Fruit fly (Drosophila melanogaster) whole organism, embryonic: ENCODE measurements around the gene CG11893.
A peak's percentile ranks its signal among the peaks of the same experiment; 100 is the strongest.

Experiments
- Ada2b ChIP-seq: fragments of 200-800 bp; sonication (Bioruptor generic); IDR thresholded peaks from 2 replicates; pipeline ENCODE4 v1.3.6; 2022; ENCODE audit warnings: missing biosample characterization, missing genetic modification characterization
- CG10274 ChIP-seq: fragments of 200-800 bp; sonication (Bioruptor generic); optimal IDR thresholded peaks from 3 replicates; lab custom pipeline; 2017; ENCODE audit warnings: missing biosample characterization, mild to moderate bottlenecking, missing genetic modification characterization
- CG12104 ChIP-seq: fragments of 200-800 bp; sonication (Bioruptor generic); optimal IDR thresholded peaks from 3 replicates; lab custom pipeline; 2016; ENCODE audit warnings: missing biosample characterization, missing genetic modification characterization
- CG13894 ChIP-seq: fragments of 200-800 bp; sonication (Bioruptor generic); optimal IDR thresholded peaks from 3 replicates; lab custom pipeline; 2018; ENCODE audit warnings: missing biosample characterization, mild to moderate bottlenecking, missing genetic modification characterization, moderate library complexity
- CG15269 ChIP-seq: fragments of 200-800 bp; sonication (Bioruptor generic); optimal IDR thresholded peaks from 2 replicates; lab custom pipeline; 2018; ENCODE audit warnings: missing biosample characterization, mild to moderate bottlenecking, missing genetic modification characterization, moderate library complexity
- CG15514 ChIP-seq: fragments of 200-800 bp; sonication (Bioruptor generic); optimal IDR thresholded peaks from 3 replicates; lab custom pipeline; 2017; ENCODE audit warnings: missing biosample characterization, missing genetic modification characterization, mild to moderate bottlenecking, moderate library complexity, missing genetic modification reagents
- CG1647 ChIP-seq: fragments of 200-800 bp; sonication (Bioruptor generic); optimal IDR thresholded peaks from 3 replicates; lab custom pipeline; 2016; ENCODE audit warnings: missing biosample characterization, missing genetic modification characterization
- CG16813 ChIP-seq: fragments of 200-800 bp; sonication (Bioruptor generic); IDR thresholded peaks from 3 replicates; pipeline ENCODE4 v1.3.6; 2022; ENCODE audit warnings: missing biosample characterization, missing genetic modification characterization; ENCODE audit not compliant: partially characterized antibody
- CG16863 ChIP-seq: fragments of 200-800 bp; sonication (Bioruptor generic); optimal IDR thresholded peaks from 3 replicates; lab custom pipeline; 2016; ENCODE audit warnings: missing biosample characterization, missing genetic modification characterization
- CG17612 ChIP-seq: fragments of 200-800 bp; sonication (Bioruptor generic); IDR thresholded peaks from 2 replicates; pipeline ENCODE4 v1.3.6; 2022; ENCODE audit warnings: missing biosample characterization, missing genetic modification characterization
- CG32772 ChIP-seq: fragments of 200-800 bp; sonication (Bioruptor generic); IDR thresholded peaks from 2 replicates; pipeline ENCODE4 v1.3.6; 2022; ENCODE audit warnings: missing biosample characterization, missing genetic modification characterization
- CG6813 ChIP-seq: fragments of 200-800 bp; sonication (Bioruptor generic); optimal IDR thresholded peaks from 2 replicates; lab custom pipeline; 2017; ENCODE audit warnings: missing biosample characterization, missing genetic modification characterization, mild to moderate bottlenecking, moderate library complexity, missing genetic modification reagents
- CG7357 ChIP-seq: fragments of 200-800 bp; sonication (Bioruptor generic); IDR thresholded peaks from 3 replicates; pipeline ENCODE4 v1.3.6; 2022; ENCODE audit warnings: missing biosample characterization, missing genetic modification characterization
- CG8290 ChIP-seq, 3 experiments: fragments of 200-800 bp; sonication (Bioruptor generic); optimal IDR thresholded peaks; 2 replicates each; lab custom pipeline; 2016 to 2019; ENCODE audit warnings: missing biosample characterization in 3 of 3, missing genetic modification characterization in 3 of 3, mild to moderate bottlenecking in 2 of 3, moderate library complexity in 1 of 3
- CG9215 ChIP-seq: fragments of 200-800 bp; sonication (Bioruptor generic); IDR thresholded peaks from 2 replicates; pipeline ENCODE4 v1.3.6; 2022; ENCODE audit warnings: missing biosample characterization, missing genetic modification characterization
- CTCF ChIP-seq: fragments of 200-800 bp; sonication (Bioruptor generic); optimal IDR thresholded peaks from 2 replicates; lab custom pipeline; 2017; ENCODE audit warnings: missing biosample characterization, mild to moderate bottlenecking, missing genetic modification characterization, moderate library complexity
- D19B ChIP-seq: fragments of 200-800 bp; sonication (Bioruptor generic); optimal IDR thresholded peaks from 2 replicates; lab custom pipeline; 2017; ENCODE audit warnings: missing biosample characterization, mild to moderate bottlenecking, missing genetic modification characterization
- Deaf1 ChIP-seq: fragments of 200-800 bp; optimal IDR thresholded peaks from 3 replicates; lab custom pipeline; 2019; ENCODE audit warnings: missing biosample characterization, mild to moderate bottlenecking, missing genetic modification characterization, moderate library complexity
- Doc2 ChIP-seq: fragments of 200-800 bp; sonication (Bioruptor generic); IDR thresholded peaks from 2 replicates; pipeline ENCODE4 v1.3.6; 2022; ENCODE audit warnings: missing biosample characterization, missing genetic modification characterization
- Doc3 ChIP-seq: fragments of 200-800 bp; sonication (Bioruptor generic); IDR thresholded peaks from 3 replicates; pipeline ENCODE4 v1.3.6; 2022; ENCODE audit warnings: missing biosample characterization, missing genetic modification characterization; ENCODE audit not compliant: partially characterized antibody
- Ets97D ChIP-seq: fragments of 200-800 bp; sonication (Bioruptor generic); optimal IDR thresholded peaks from 3 replicates; lab custom pipeline; 2016; ENCODE audit warnings: missing biosample characterization, missing genetic modification characterization
- GATAe ChIP-seq: fragments of 200-800 bp; sonication (Bioruptor generic); conservative IDR thresholded peaks from 2 replicates; pipeline ENCODE4 v1.3.6; 2022; ENCODE audit warnings: missing biosample characterization, missing genetic modification characterization
- Hr51 ChIP-seq, 2 experiments: fragments of 200-800 bp; sonication (Bioruptor generic); optimal IDR thresholded peaks; 2 replicates in 1 of 2; 3 replicates in 1 of 2; lab custom pipeline; 2016 to 2018; ENCODE audit warnings: missing biosample characterization in 2 of 2, missing genetic modification characterization in 2 of 2, mild to moderate bottlenecking in 1 of 2, moderate library complexity in 1 of 2
- Lim3 ChIP-seq: fragments of 200-800 bp; sonication (Bioruptor generic); IDR thresholded peaks from 2 replicates; pipeline ENCODE4 v1.3.6; 2022; ENCODE audit warnings: missing biosample characterization, missing genetic modification characterization
- MBD-R2 ChIP-seq: fragments of 200-800 bp; sonication (Bioruptor generic); IDR thresholded peaks from 2 replicates; pipeline ENCODE4 v1.3.6; 2022; ENCODE audit warnings: missing biosample characterization, missing genetic modification characterization
- Mad ChIP-seq: fragments of 200-800 bp; sonication (Bioruptor generic); optimal IDR thresholded peaks from 2 replicates; lab custom pipeline; 2016; ENCODE audit warnings: missing biosample characterization, missing genetic modification characterization
- Meics ChIP-seq: fragments of 200-800 bp; sonication (Bioruptor generic); optimal IDR thresholded peaks from 2 replicates; lab custom pipeline; 2017; ENCODE audit warnings: missing biosample characterization, mild to moderate bottlenecking, missing genetic modification characterization
- Mes4 ChIP-seq: fragments of 200-800 bp; sonication (Bioruptor generic); optimal IDR thresholded peaks from 2 replicates; lab custom pipeline; 2016; ENCODE audit warnings: missing biosample characterization, missing genetic modification characterization
- Nf-YB ChIP-seq: fragments of 200-800 bp; sonication (Bioruptor generic); optimal IDR thresholded peaks from 3 replicates; lab custom pipeline; 2019; ENCODE audit warnings: missing biosample characterization, mild to moderate bottlenecking, missing genetic modification characterization, moderate library complexity
- Nf-YC ChIP-seq: fragments of 200-800 bp; optimal IDR thresholded peaks from 3 replicates; lab custom pipeline; 2019; ENCODE audit warnings: missing biosample characterization, mild to moderate bottlenecking, missing genetic modification characterization, moderate library complexity
- Oli ChIP-seq: fragments of 200-800 bp; sonication (Bioruptor generic); optimal IDR thresholded peaks from 2 replicates; lab custom pipeline; 2018; ENCODE audit warnings: missing biosample characterization, mild to moderate bottlenecking, missing genetic modification characterization, moderate library complexity
- Xbp1 ChIP-seq: fragments of 200-800 bp; sonication (Bioruptor generic); optimal IDR thresholded peaks from 3 replicates; lab custom pipeline; 2016; ENCODE audit warnings: missing biosample characterization, mild to moderate bottlenecking, missing genetic modification characterization
- abd-A ChIP-seq: fragments of 200-800 bp; sonication (Bioruptor generic); optimal IDR thresholded peaks from 3 replicates; lab custom pipeline; 2019; ENCODE audit warnings: missing biosample characterization, mild to moderate bottlenecking, missing genetic modification characterization, moderate library complexity
- ato ChIP-seq: fragments of 200-800 bp; sonication (Bioruptor generic); IDR thresholded peaks from 2 replicates; pipeline ENCODE4 v1.3.6; 2022; ENCODE audit warnings: missing biosample characterization, missing genetic modification characterization; ENCODE audit not compliant: partially characterized antibody
- caup ChIP-seq: fragments of 200-800 bp; sonication (Bioruptor generic); optimal IDR thresholded peaks from 3 replicates; lab custom pipeline; 2017; ENCODE audit warnings: missing biosample characterization, mild to moderate bottlenecking, missing genetic modification characterization, moderate library complexity; ENCODE audit not compliant: severe bottlenecking
- cwo ChIP-seq: fragments of 200-800 bp; sonication (Bioruptor generic); optimal IDR thresholded peaks from 3 replicates; lab custom pipeline; 2017; ENCODE audit warnings: missing biosample characterization, missing genetic modification characterization, mild to moderate bottlenecking, moderate library complexity, missing genetic modification reagents
- ewg ChIP-seq: fragments of 200-800 bp; sonication (Bioruptor generic); optimal IDR thresholded peaks from 3 replicates; lab custom pipeline; 2017; ENCODE audit warnings: mild to moderate bottlenecking, missing biosample characterization, missing genetic modification reagents, missing genetic modification characterization
- grn ChIP-seq: fragments of 200-800 bp; sonication (Bioruptor generic); optimal IDR thresholded peaks from 3 replicates; lab custom pipeline; 2017; ENCODE audit warnings: missing biosample characterization, missing genetic modification characterization
- kay ChIP-seq: fragments of 200-800 bp; sonication (Bioruptor generic); optimal IDR thresholded peaks from 2 replicates; lab custom pipeline; 2016; ENCODE audit warnings: missing biosample characterization, missing genetic modification characterization
- knrl ChIP-seq: fragments of 200-800 bp; sonication (Bioruptor generic); IDR thresholded peaks from 3 replicates; pipeline ENCODE4 v1.3.6; 2022; ENCODE audit warnings: missing biosample characterization, missing genetic modification characterization; ENCODE audit not compliant: partially characterized antibody
- lab ChIP-seq: fragments of 200-800 bp; sonication (Bioruptor generic); optimal IDR thresholded peaks from 3 replicates; lab custom pipeline; 2017; ENCODE audit warnings: missing biosample characterization, missing genetic modification characterization, mild to moderate bottlenecking, moderate library complexity, missing genetic modification reagents
- lilli ChIP-seq: fragments of 200-800 bp; sonication (Bioruptor generic); optimal IDR thresholded peaks from 3 replicates; lab custom pipeline; 2016; ENCODE audit warnings: missing biosample characterization, missing genetic modification characterization
- odd ChIP-seq: fragments of 200-800 bp; sonication (Bioruptor generic); optimal IDR thresholded peaks from 2 replicates; lab custom pipeline; 2017; ENCODE audit warnings: missing biosample characterization, mild to moderate bottlenecking, missing genetic modification characterization
- otp ChIP-seq: fragments of 200-800 bp; sonication (Bioruptor generic); IDR thresholded peaks from 3 replicates; pipeline ENCODE4, ENCODE4 v1.3.6; 2022; ENCODE audit warnings: missing biosample characterization, missing genetic modification characterization
- rib ChIP-seq: fragments of 200-800 bp; sonication (Bioruptor generic); IDR thresholded peaks from 2 replicates; pipeline ENCODE4 v1.3.6; 2022; ENCODE audit warnings: missing biosample characterization, missing genetic modification characterization
- ro ChIP-seq: fragments of 200-800 bp; sonication (Bioruptor generic); IDR thresholded peaks from 2 replicates; pipeline ENCODE4 v1.3.6; 2022; ENCODE audit warnings: missing biosample characterization, missing genetic modification characterization
- run ChIP-seq: fragments of 200-800 bp; sonication (Bioruptor generic); optimal IDR thresholded peaks from 3 replicates; lab custom pipeline; 2018; ENCODE audit warnings: missing biosample characterization, mild to moderate bottlenecking, missing genetic modification characterization
- slou ChIP-seq: fragments of 200-800 bp; sonication (Bioruptor generic); optimal IDR thresholded peaks from 3 replicates; lab custom pipeline; 2016; ENCODE audit warnings: missing biosample characterization, missing genetic modification characterization
- vnd ChIP-seq: fragments of 200-800 bp; sonication (Bioruptor generic); IDR thresholded peaks from 3 replicates; pipeline ENCODE4 v1.3.6; 2022; ENCODE audit warnings: missing biosample characterization, missing genetic modification characterization; ENCODE audit not compliant: partially characterized antibody
- zfh1 ChIP-seq: fragments of 200-800 bp; sonication (Bioruptor generic); IDR thresholded peaks from 3 replicates; pipeline ENCODE4 v1.3.6; 2022; ENCODE audit warnings: missing biosample characterization, missing genetic modification characterization

CG11893 gene

dm6 chr3R:25262322-25262761 is 27.3 kb upstream of the CG11893 start, which contains the start of the genes Kdsr and CG11858 (continued):
- TF ChIP-seq lab (GFP tag; lab: Kevin White, UChicago) (no peak), Ada2b (peak; percentile 57; the same call in 1 of the 2 replicates), CTCF (no peak), CG9215 (peak; percentile 59), CG15269 (tag; lab: Kevin White, UChicago) (no peak), CG15514 (GFP tag; lab: Kevin White, UChicago) (peak; percentile 69), Mes4 (GFP tag; lab: Kevin White, UChicago) (no peak), slou (GFP tag; lab: Kevin White, UChicago) (no peak), Mad (GFP tag; lab: Kevin White, UChicago) (peak; percentile 61), ato (GFP tag; lab: Robert Waterston, UW) (no peak), CG16863 (GFP tag; lab: Kevin White, UChicago) (peak; percentile 15), CG8290 (GFP tag; optimal IDR thresholded peaks at IDR 0.05; lab: Kevin White, UChicago) (peak; percentile 1), CG8290 (tag; optimal IDR thresholded peaks at IDR 0.05; lab: Kevin White, UChicago) (peak in 1 of 2 experiments; percentile 14), odd (GFP tag; lab: Kevin White, UChicago) (no peak), Nf-YC (tag; lab: Kevin White, UChicago) (peak; percentile 60), D19B (no peak), cwo (GFP tag; lab: Kevin White, UChicago) (peak; percentile 12), GATAe (GFP tag; lab: Robert Waterston, UW) (peak; percentile 61), abd-A (tag; lab: Kevin White, UChicago) (no peak), otp (GFP tag; lab: Robert Waterston, UW) (0 out of 3 replicates have a peak, but pooled peaks have one; percentile 43), CG17612 (GFP tag; lab: Robert Waterston, UW) (no peak), CG6813 (GFP tag; lab: Kevin White, UChicago) (no peak), Doc2 (GFP tag; lab: Robert Waterston, UW) (no peak), knrl (no peak), CG12104 (GFP tag; lab: Kevin White, UChicago) (peak; percentile 32), caup (GFP tag; lab: Kevin White, UChicago) (peak; percentile 58), kay (peak; percentile 35), Ets97D (GFP tag; lab: Kevin White, UChicago) (peak; percentile 71), Hr51 (GFP tag; optimal IDR thresholded peaks at IDR 0.05; lab: Kevin White, UChicago) (peak in 1 of 2 experiments; percentile 56), Deaf1 (tag; lab: Kevin White, UChicago) (no peak), Nf-YB (GFP tag; lab: Kevin White, UChicago) (peak; percentile 5), CG13894 (tag; lab: Kevin White, UChicago) (peak; percentile 57), MBD-R2 (GFP tag; lab: Robert Waterston, UW) (peak; percentile 86), rib (peak; percentile 38; the same call in 1 of the 2 replicates), CG7357 (peak; percentile 53; the same call in 1 of the 3 replicates), run (tag; lab: Kevin White, UChicago) (peak; percentile 2), zfh1 (GFP tag; lab: Robert Waterston, UW) (peak; percentile 77), vnd (0 out of 3 replicates have a peak, but pooled peaks have one; percentile 23), CG16813 (no peak), CG10274 (GFP tag; lab: Kevin White, UChicago) (no peak), Meics (peak; percentile 61), Lim3 (GFP tag; lab: Robert Waterston, UW) (no peak), Xbp1 (GFP tag; lab: Kevin White, UChicago) (peak; percentile 75), Doc3 (GFP tag; lab: Robert Waterston, UW) (no peak), lilli (GFP tag; lab: Kevin White, UChicago) (peak; percentile 83), ro (GFP tag; lab: Robert Waterston, UW) (no peak), grn (peak; percentile 73), Oli (tag; lab: Kevin White, UChicago) (peak; percentile 46), CG32772 (GFP tag; lab: Robert Waterston, UW) (peak; percentile 68), ewg (GFP tag; lab: Kevin White, UChicago) (no peak), CG1647 (GFP tag; lab: Kevin White, UChicago) (peak; percentile 19)
